Worm (Caenorhabditis elegans) whole organism, L4 larva: ENCODE measurements around the gene C17A2.3.

Experiments
- dpl-1 ChIP-seq: fragments of 150-350 bp; optimal IDR thresholded peaks from 2 replicates; lab custom pipeline; 2014; ENCODE audit warnings: missing biosample characterization, missing genetic modification reagents, missing genetic modification characterization
- nhr-11 ChIP-seq: fragments of 150-350 bp; optimal IDR thresholded peaks from 2 replicates; lab custom pipeline; 2014; ENCODE audit warnings: missing biosample characterization, missing genetic modification characterization
- nhr-6 ChIP-seq: fragments of 150-350 bp; optimal IDR thresholded peaks from 2 replicates; lab custom pipeline; 2014; ENCODE audit warnings: missing biosample characterization, missing genetic modification characterization
- nhr-76 ChIP-seq: fragments of 150-350 bp; optimal IDR thresholded peaks from 2 replicates; lab custom pipeline; 2014; ENCODE audit warnings: missing biosample characterization, missing genetic modification characterization
- tra-1 ChIP-seq: fragments of 200-800 bp; sonication (Bioruptor generic); IDR thresholded peaks from 2 replicates; pipeline ENCODE4 v1.3.6; 2022; ENCODE audit warnings: missing genetic modification reagents, missing genetic modification characterization, missing compliant biosample characterization

DNA sequence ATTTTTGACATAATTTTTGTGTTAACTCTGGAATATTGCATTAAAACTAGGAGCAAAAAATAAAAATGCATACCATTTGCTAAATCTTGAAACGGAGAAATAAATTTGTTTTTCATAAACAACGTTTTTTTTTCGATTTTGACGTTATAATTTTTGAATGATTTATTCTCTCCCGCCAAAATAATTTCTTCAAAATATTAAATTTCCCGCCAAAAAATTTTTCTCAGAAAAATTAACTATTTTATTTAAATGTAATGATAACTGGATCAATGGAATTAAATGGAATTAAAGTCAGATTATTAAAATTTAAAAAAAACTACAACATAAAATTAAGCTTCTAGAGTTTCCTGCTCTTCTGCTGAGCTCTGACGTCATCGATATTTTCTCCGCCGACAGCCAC lies 33.7 kb downstream of the C17A2.3 start, which contains the start of gene nep-3:
- TF ChIP-seq tra-1, result no peak
- TF ChIP-seq nhr-6 (tag; lab: Kevin White, UChicago), result no peak
- TF ChIP-seq nhr-11, result no peak
- TF ChIP-seq dpl-1 (GFP tag; lab: Kevin White, UChicago), result no peak
- TF ChIP-seq nhr-76 (tag; lab: Kevin White, UChicago), result no peak
